Worm (Caenorhabditis elegans) whole organism, L1 larva: ENCODE data around the gene rike-1.
A peak's percentile ranks its signal among the peaks of the same experiment; 100 is the strongest.

Experiments
- C04F5.9 ChIP-seq: sonication (generic microtip); optimal IDR thresholded peaks from 2 replicates; lab custom pipeline; 2016; ENCODE audit warnings: missing genetic modification characterization, missing compliant biosample characterization
- C16A3.4 ChIP-seq: fragments of 150-350 bp; optimal IDR thresholded peaks from 2 replicates; lab custom pipeline; 2014; ENCODE audit warnings: missing biosample characterization, missing genetic modification characterization
- C34B4.2 ChIP-seq: sonication (generic microtip); optimal IDR thresholded peaks from 2 replicates; lab custom pipeline; 2017; ENCODE audit warnings: mild to moderate bottlenecking, missing genetic modification characterization, missing compliant biosample characterization
- aha-1 ChIP-seq: fragments of 150-350 bp; optimal IDR thresholded peaks from 2 replicates; lab custom pipeline; 2014; ENCODE audit warnings: missing biosample characterization, missing genetic modification characterization
- alr-1 ChIP-seq: fragments of 200-800 bp; sonication (Bioruptor generic); optimal IDR thresholded peaks from 2 replicates; lab custom pipeline; 2018; ENCODE audit warnings: borderline replicate concordance, mild to moderate bottlenecking, missing genetic modification characterization, missing compliant biosample characterization
- aly-2 ChIP-seq: fragments of 150-350 bp; optimal IDR thresholded peaks from 2 replicates; lab custom pipeline; 2014; ENCODE audit warnings: missing biosample characterization, missing genetic modification characterization
- ama-1 ChIP-seq: fragments of 150-350 bp; optimal IDR thresholded peaks from 2 replicates; lab custom pipeline; 2014
- blmp-1 ChIP-seq: fragments of 150-350 bp; optimal IDR thresholded peaks from 2 replicates; lab custom pipeline; 2014; ENCODE audit warnings: missing biosample characterization, missing genetic modification characterization
- ceh-63 ChIP-seq: fragments of 200-800 bp; sonication (Bioruptor generic); optimal IDR thresholded peaks from 2 replicates; lab custom pipeline; 2018; ENCODE audit warnings: mild to moderate bottlenecking, missing genetic modification characterization, missing compliant biosample characterization
- ceh-82 ChIP-seq, 3 experiments: fragments of 150-350 bp in 1 of 3; sonication (generic microtip) in 2 of 3; optimal IDR thresholded peaks; 2 replicates each; lab custom pipeline; 2014 to 2017; ENCODE audit warnings: missing biosample characterization in 3 of 3, missing genetic modification characterization in 3 of 3
- ceh-90 ChIP-seq: sonication (generic microtip); optimal IDR thresholded peaks from 2 replicates; lab custom pipeline; 2016; ENCODE audit warnings: missing genetic modification characterization, missing compliant biosample characterization
- efl-1 ChIP-seq, 4 experiments: fragments of 150-350 bp; optimal IDR thresholded peaks in 3 of 4; peaks in 1 of 4; 1 replicate in 1 of 4; 2 replicates in 3 of 4; lab custom pipeline; 2014; ENCODE audit warnings: missing biosample characterization in 2 of 4, missing genetic modification characterization in 2 of 4, missing genetic modification reagents in 2 of 4
- efl-3 ChIP-seq: fragments of 200-800 bp; sonication (Bioruptor generic); optimal IDR thresholded peaks from 2 replicates; lab custom pipeline; 2018; ENCODE audit warnings: mild to moderate bottlenecking, missing genetic modification characterization, missing compliant biosample characterization
- egl-27 ChIP-seq, 2 experiments: fragments of 150-350 bp in 1 of 2; sonication (generic microtip); optimal IDR thresholded peaks; 3 replicates each; lab custom pipeline; 2017 to 2018; ENCODE audit warnings: missing biosample characterization in 2 of 2, missing genetic modification characterization in 2 of 2, missing genetic modification reagents in 2 of 2
- fkh-10 ChIP-seq: sonication (generic microtip); optimal IDR thresholded peaks from 2 replicates; lab custom pipeline; 2017; ENCODE audit warnings: missing biosample characterization, missing genetic modification reagents, missing genetic modification characterization
- grh-1 ChIP-seq: fragments of 200-800 bp; sonication (Bioruptor generic); IDR thresholded peaks from 2 replicates; pipeline ENCODE4 v1.3.6; 2022; ENCODE audit warnings: missing genetic modification reagents, missing genetic modification characterization, missing compliant biosample characterization
- irx-1 ChIP-seq: sonication (generic microtip); optimal IDR thresholded peaks from 2 replicates; lab custom pipeline; 2016; ENCODE audit warnings: missing genetic modification characterization, missing compliant biosample characterization
- isw-1 ChIP-seq: fragments of 200-800 bp; sonication (Bioruptor generic); IDR thresholded peaks from 2 replicates; pipeline ENCODE4 v1.3.6; 2022; ENCODE audit warnings: missing genetic modification characterization, missing compliant biosample characterization
- jun-1 ChIP-seq: fragments of 150-350 bp; optimal IDR thresholded peaks from 2 replicates; lab custom pipeline; 2014; ENCODE audit warnings: missing biosample characterization, missing genetic modification reagents, missing genetic modification characterization
- lin-14 ChIP-seq: fragments of 200-800 bp; sonication (Bioruptor generic); optimal IDR thresholded peaks from 2 replicates; lab custom pipeline; 2018; ENCODE audit warnings: mild to moderate bottlenecking, missing genetic modification characterization, moderate library complexity, missing compliant biosample characterization
- lin-35 ChIP-seq, 2 experiments: fragments of 150-350 bp; optimal IDR thresholded peaks; 2 replicates each; lab custom pipeline; 2014; ENCODE audit warnings: missing biosample characterization in 2 of 2, missing genetic modification characterization in 2 of 2, missing genetic modification reagents in 2 of 2
- lin-39 ChIP-seq: fragments of 150-350 bp; optimal IDR thresholded peaks from 2 replicates; lab custom pipeline; 2014; ENCODE audit warnings: missing biosample characterization, missing genetic modification reagents, missing genetic modification characterization
- lir-3 ChIP-seq: sonication (generic microtip); optimal IDR thresholded peaks from 2 replicates; lab custom pipeline; 2016; ENCODE audit warnings: mild to moderate bottlenecking, missing genetic modification characterization, moderate library complexity, missing compliant biosample characterization; ENCODE audit not compliant: poor library complexity
- lsy-2 ChIP-seq, 2 experiments: fragments of 150-350 bp; optimal IDR thresholded peaks; 2 replicates each; lab custom pipeline; 2014; ENCODE audit warnings: missing biosample characterization in 2 of 2, missing genetic modification characterization in 2 of 2
- mep-1 ChIP-seq: fragments of 150-350 bp; optimal IDR thresholded peaks from 2 replicates; lab custom pipeline; 2014; ENCODE audit warnings: missing biosample characterization, missing genetic modification characterization
- nhr-19 ChIP-seq: fragments of 200-800 bp; sonication (Bioruptor generic); conservative IDR thresholded peaks from 2 replicates; pipeline ENCODE4 v1.3.6; 2022; ENCODE audit warnings: missing genetic modification characterization, missing compliant biosample characterization
- nhr-20 ChIP-seq: sonication (generic microtip); optimal IDR thresholded peaks from 2 replicates; lab custom pipeline; 2016; ENCODE audit warnings: mild to moderate bottlenecking, missing genetic modification characterization, missing compliant biosample characterization
- nhr-237 ChIP-seq: fragments of 150-350 bp; optimal IDR thresholded peaks from 2 replicates; lab custom pipeline; 2014; ENCODE audit warnings: missing biosample characterization, missing genetic modification characterization
- nhr-76 ChIP-seq: sonication (generic microtip); optimal IDR thresholded peaks from 2 replicates; lab custom pipeline; 2017; ENCODE audit warnings: missing biosample characterization, missing genetic modification characterization
- nhr-85 ChIP-seq: sonication (generic microtip); peaks from one replicate; lab custom pipeline; 2016; ENCODE audit warnings: missing genetic modification characterization, inconsistent platforms, missing compliant biosample characterization
- nhr-90 ChIP-seq: sonication (generic microtip); optimal IDR thresholded peaks from 2 replicates; lab custom pipeline; 2016; ENCODE audit warnings: mild to moderate bottlenecking, missing genetic modification characterization, missing compliant biosample characterization; ENCODE audit not compliant: poor library complexity
- pqm-1 ChIP-seq: sonication (generic microtip); optimal IDR thresholded peaks from 3 replicates; lab custom pipeline; 2017; ENCODE audit warnings: missing biosample characterization, missing genetic modification characterization
- skn-1 ChIP-seq: fragments of 150-350 bp; optimal IDR thresholded peaks from 2 replicates; lab custom pipeline; 2014; ENCODE audit warnings: missing biosample characterization, missing genetic modification characterization
- snpc-4 ChIP-seq: fragments of 150-350 bp; optimal IDR thresholded peaks from 2 replicates; lab custom pipeline; 2014; ENCODE audit warnings: missing biosample characterization, missing genetic modification characterization
- snu-23 ChIP-seq: sonication (generic microtip); optimal IDR thresholded peaks from 2 replicates; lab custom pipeline; 2016; ENCODE audit warnings: missing genetic modification characterization, missing compliant biosample characterization
- sox-4 ChIP-seq: sonication (generic microtip); optimal IDR thresholded peaks from 2 replicates; lab custom pipeline; 2016; ENCODE audit warnings: missing genetic modification characterization, missing compliant biosample characterization
- sptf-1 ChIP-seq: fragments of 150-350 bp; optimal IDR thresholded peaks from 2 replicates; lab custom pipeline; 2014; ENCODE audit warnings: missing biosample characterization, missing genetic modification characterization
- swsn-7 ChIP-seq: sonication (generic microtip); optimal IDR thresholded peaks from 2 replicates; lab custom pipeline; 2016; ENCODE audit warnings: missing genetic modification characterization, missing compliant biosample characterization
- unc-62 ChIP-seq: fragments of 150-350 bp; optimal IDR thresholded peaks from 2 replicates; lab custom pipeline; 2014; ENCODE audit warnings: missing biosample characterization, missing genetic modification reagents, missing genetic modification characterization
- zip-4 ChIP-seq: fragments of 200-800 bp; sonication (Bioruptor generic); optimal IDR thresholded peaks from 2 replicates; lab custom pipeline; 2018; ENCODE audit warnings: mild to moderate bottlenecking, missing genetic modification characterization, moderate library complexity, missing compliant biosample characterization

rike-1 gene

ce11 chrV:14501136-14501535 is 44.5 kb downstream of the rike-1 start, which contains the start of gene R02D5.24:
Gene R02D5.24, plus strand, starts transcription at chrV:14501340.
- no peak for TF ChIP-seq ceh-90 (tag; lab: Kevin White, UChicago)
- TF ChIP-seq isw-1 = no peak
- no peak for TF ChIP-seq nhr-90 (tag; lab: Kevin White, UChicago)
- TF ChIP-seq C04F5.9 = no peak
- TF ChIP-seq alr-1 (tag; lab: Kevin White, UChicago) = no peak
- TF ChIP-seq snu-23 (GFP tag; lab: Kevin White, UChicago) = no peak
- no peak for TF ChIP-seq skn-1 (tag; lab: Kevin White, UChicago)
- no peak for TF ChIP-seq aha-1 (tag; lab: Kevin White, UChicago)
- TF ChIP-seq nhr-20 (tag; lab: Kevin White, UChicago) = no peak
- TF ChIP-seq blmp-1 (tag; lab: Kevin White, UChicago) = peak; percentile 30
- no peak for TF ChIP-seq irx-1
- TF ChIP-seq lin-14 (GFP tag; lab: Kevin White, UChicago) = peak; percentile 35
- TF ChIP-seq snpc-4 (tag; lab: Kevin White, UChicago) = no peak
- TF ChIP-seq unc-62 (GFP tag; lab: Kevin White, UChicago) = no peak
- no peak for TF ChIP-seq nhr-85 (tag; lab: Kevin White, UChicago)
- no peak for TF ChIP-seq zip-4 (GFP tag; lab: Kevin White, UChicago)
- TF ChIP-seq jun-1 (tag; lab: Kevin White, UChicago) = no peak
- TF ChIP-seq grh-1 (GFP tag; lab: Robert Waterston, UW) = 0 out of 2 replicates have a peak, but pooled peaks have one; percentile 7
- peak; percentile 1 for TF ChIP-seq mep-1 (tag; lab: Kevin White, UChicago)

ce11 chrV:14500554-14500953 is 45.1 kb downstream of the rike-1 start:
- TF ChIP-seq lin-14 (GFP tag; lab: Kevin White, UChicago) = peak; percentile 53
- no peak for TF ChIP-seq sptf-1
- peak; percentile 0 for TF ChIP-seq mep-1 (tag; lab: Kevin White, UChicago)
- no peak for TF ChIP-seq C34B4.2
- TF ChIP-seq lin-39 = no peak
- peak; percentile 57 for TF ChIP-seq blmp-1 (tag; lab: Kevin White, UChicago)
- TF ChIP-seq nhr-19 (GFP tag; lab: Robert Waterston, UW) = no peak
- TF ChIP-seq lsy-2 (tag; optimal IDR thresholded peaks at IDR 0.05; lab: Kevin White, UChicago) = no peak
- no peak for TF ChIP-seq snu-23 (GFP tag; lab: Kevin White, UChicago)
- no peak for TF ChIP-seq ceh-63 (GFP tag; lab: Kevin White, UChicago)
- no peak for TF ChIP-seq nhr-20 (tag; lab: Kevin White, UChicago)
- no peak for TF ChIP-seq swsn-7
- TF ChIP-seq isw-1 = no peak
- no peak for TF ChIP-seq efl-3 (GFP tag; lab: Kevin White, UChicago)
- TF ChIP-seq irx-1 = peak; percentile 13
- TF ChIP-seq ama-1 (lab: Kevin White, UChicago) = no peak
- TF ChIP-seq sox-4 (tag; lab: Kevin White, UChicago) = no peak
- no peak for TF ChIP-seq lir-3
- TF ChIP-seq nhr-76 = no peak
- no peak for TF ChIP-seq aha-1 (tag; lab: Kevin White, UChicago)
- TF ChIP-seq egl-27 (tag; optimal IDR thresholded peaks at IDR 0.05; lab: Kevin White, UChicago) = no peak
- TF ChIP-seq nhr-237 (tag; lab: Kevin White, UChicago) = no peak
- no peak for TF ChIP-seq aly-2 (tag; lab: Kevin White, UChicago)
- TF ChIP-seq snpc-4 (tag; lab: Kevin White, UChicago) = no peak
- TF ChIP-seq alr-1 (tag; lab: Kevin White, UChicago) = no peak
- no peak for TF ChIP-seq C16A3.4 (tag; lab: Kevin White, UChicago)
- TF ChIP-seq zip-4 (GFP tag; lab: Kevin White, UChicago) = no peak
- TF ChIP-seq lin-35 (GFP tag; optimal IDR thresholded peaks at IDR 0.05; lab: Kevin White, UChicago) = no peak
- no peak for TF ChIP-seq pqm-1
- TF ChIP-seq efl-1 (optimal IDR thresholded peaks at IDR 0.05; lab: Kevin White, UChicago) = no peak
- no peak for TF ChIP-seq efl-1 (GFP tag; optimal IDR thresholded peaks at IDR 0.05 in 1 of 2; lab: Kevin White, UChicago)
- TF ChIP-seq skn-1 (tag; lab: Kevin White, UChicago) = no peak
- TF ChIP-seq ceh-82 (tag; optimal IDR thresholded peaks at IDR 0.05; lab: Kevin White, UChicago) = no peak
- no peak for TF ChIP-seq fkh-10 (GFP tag; lab: Kevin White, UChicago)
- TF ChIP-seq, all 84 proteins: peak for 4
